Worm (Caenorhabditis elegans) whole organism, L4 larva: ENCODE data around the gene clc-6.

Experiments used
- daf-19 ChIP-seq: fragments of 200-800 bp; sonication (Bioruptor generic); conservative IDR thresholded peaks from 2 replicates; pipeline ENCODE4 v1.3.6; 2022; ENCODE audit warnings: missing genetic modification characterization, missing compliant biosample characterization
- dmd-9 ChIP-seq: fragments of 200-800 bp; sonication (Bioruptor generic); IDR thresholded peaks from 2 replicates; pipeline ENCODE4 v1.3.6; 2022; ENCODE audit warnings: missing genetic modification reagents, missing genetic modification characterization, missing compliant biosample characterization
- lin-1 ChIP-seq: fragments of 200-800 bp; sonication (Bioruptor generic); IDR thresholded peaks from 2 replicates; pipeline ENCODE4 v1.3.6; 2022; ENCODE audit warnings: missing genetic modification reagents, missing genetic modification characterization, missing compliant biosample characterization
- lin-13 ChIP-seq: fragments of 150-350 bp; optimal IDR thresholded peaks from 2 replicates; lab custom pipeline; 2014; ENCODE audit warnings: missing biosample characterization, missing genetic modification reagents, missing genetic modification characterization
- lsy-2 ChIP-seq, 2 experiments: fragments of 150-350 bp in 1 of 2; sonication (generic microtip) in 1 of 2; optimal IDR thresholded peaks; 2 replicates each; lab custom pipeline; 2014 to 2017; ENCODE audit warnings: missing biosample characterization in 2 of 2, missing genetic modification characterization in 2 of 2
- mdl-1 ChIP-seq, 2 experiments: fragments of 150-350 bp in 1 of 2; sonication (generic microtip) in 1 of 2; optimal IDR thresholded peaks; 2 replicates each; lab custom pipeline; 2014 to 2017; ENCODE audit warnings: missing biosample characterization in 2 of 2, missing genetic modification characterization in 2 of 2
- nhr-10 ChIP-seq: fragments of 150-350 bp; optimal IDR thresholded peaks from 2 replicates; lab custom pipeline; 2014; ENCODE audit warnings: missing biosample characterization, missing genetic modification characterization
- pha-4 ChIP-seq, 2 experiments: fragments of 150-350 bp in 1 of 2; fragments of 200-800 bp in 1 of 2; sonication (Bioruptor generic) in 1 of 2; IDR thresholded peaks in 1 of 2; optimal IDR thresholded peaks in 1 of 2; 2 replicates each; pipeline versions ENCODE4 v1.3.6 to Lab custom; 2014 to 2022; ENCODE audit warnings: missing genetic modification characterization in 2 of 2, missing genetic modification reagents in 2 of 2, missing biosample characterization in 1 of 2, missing compliant biosample characterization in 1 of 2
- pqm-1 ChIP-seq: sonication (generic microtip); optimal IDR thresholded peaks from 2 replicates; lab custom pipeline; 2017; ENCODE audit warnings: missing biosample characterization, missing genetic modification characterization
- sdz-12 ChIP-seq: fragments of 200-800 bp; sonication (Bioruptor generic); optimal IDR thresholded peaks from 2 replicates; lab custom pipeline; 2018; ENCODE audit warnings: mild to moderate bottlenecking, missing genetic modification characterization, missing compliant biosample characterization
- snpc-4 ChIP-seq: fragments of 150-350 bp; optimal IDR thresholded peaks from 2 replicates; lab custom pipeline; 2014; ENCODE audit warnings: missing biosample characterization, missing genetic modification characterization
- spr-3 ChIP-seq: fragments of 200-800 bp; sonication (Bioruptor generic); optimal IDR thresholded peaks from 2 replicates; lab custom pipeline; 2018; ENCODE audit warnings: mild to moderate bottlenecking, missing genetic modification characterization, missing compliant biosample characterization
- unc-62 ChIP-seq, 3 experiments: fragments of 150-350 bp in 1 of 3; sonication (generic microtip); optimal IDR thresholded peaks in 2 of 3; peaks in 1 of 3; 1 replicate in 1 of 3; 2 replicates in 2 of 3; lab custom pipeline; 2014 to 2017; ENCODE audit warnings: missing biosample characterization in 3 of 3, missing genetic modification characterization in 3 of 3, missing genetic modification reagents in 3 of 3, missing genotype in 1 of 3
- zfp-2 ChIP-seq: sonication (generic microtip); optimal IDR thresholded peaks from 2 replicates; lab custom pipeline; 2016; ENCODE audit warnings: mild to moderate bottlenecking, missing genetic modification characterization, missing compliant biosample characterization

ce11 chrV:11190983-11191382 lies 5.0 kb downstream of the clc-6 start, which contains the start of gene lgc-49:
- no peak for TF ChIP-seq unc-62 (GFP tag; optimal IDR thresholded peaks at IDR 0.05 in 1 of 2; lab: Kevin White, UChicago)
- TF ChIP-seq unc-62 (tag; optimal IDR thresholded peaks at IDR 0.05; lab: Kevin White, UChicago) = no peak
- TF ChIP-seq lsy-2 (tag; optimal IDR thresholded peaks at IDR 0.05; lab: Kevin White, UChicago) = no peak
- no peak for TF ChIP-seq pha-4 (GFP tag; IDR thresholded peaks at IDR 0.05; lab: Robert Waterston, UW)
- no peak for TF ChIP-seq pha-4 (tag; optimal IDR thresholded peaks at IDR 0.05; lab: Kevin White, UChicago)
- no peak for TF ChIP-seq sdz-12 (GFP tag; lab: Kevin White, UChicago)
- TF ChIP-seq lin-1 (GFP tag; lab: Robert Waterston, UW) = no peak
- no peak for TF ChIP-seq zfp-2 (tag; lab: Kevin White, UChicago)
- TF ChIP-seq nhr-10 = no peak
- no peak for TF ChIP-seq mdl-1 (tag; optimal IDR thresholded peaks at IDR 0.05; lab: Kevin White, UChicago)
- TF ChIP-seq lin-13 = no peak
- no peak for TF ChIP-seq spr-3 (GFP tag; lab: Kevin White, UChicago)
- no peak for TF ChIP-seq dmd-9 (GFP tag; lab: Robert Waterston, UW)
- TF ChIP-seq pqm-1 (tag; lab: Kevin White, UChicago) = no peak
- no peak for TF ChIP-seq snpc-4 (tag; lab: Kevin White, UChicago)
- TF ChIP-seq daf-19 (GFP tag; lab: Robert Waterston, UW) = no peak
